Fruit fly (Drosophila melanogaster) whole organism, embryonic: Measurements from ENCODE around the gene usp.
A peak's percentile ranks its signal among the peaks of the same experiment; 100 is the strongest.

Experiments
- Adf1 ChIP-seq: fragments of 200-800 bp; sonication (Bioruptor generic); IDR thresholded peaks from 2 replicates; pipeline ENCODE4 v1.3.6; 2022; ENCODE audit warnings: missing biosample characterization, missing genetic modification characterization
- Atf-2 ChIP-seq: fragments of 200-800 bp; sonication (Bioruptor generic); optimal IDR thresholded peaks from 2 replicates; lab custom pipeline; 2016; ENCODE audit warnings: missing biosample characterization, missing genetic modification characterization
- BEAF-32 ChIP-seq: fragments of 200-800 bp; sonication (Bioruptor generic); optimal IDR thresholded peaks from 3 replicates; lab custom pipeline; 2017; ENCODE audit warnings: missing biosample characterization, missing genetic modification characterization, mild to moderate bottlenecking, moderate library complexity, missing genetic modification reagents
- Blimp-1 ChIP-seq: fragments of 200-800 bp; sonication (Bioruptor generic); optimal IDR thresholded peaks from 3 replicates; lab custom pipeline; 2018; ENCODE audit warnings: missing biosample characterization, missing genetic modification characterization, mild to moderate bottlenecking, moderate library complexity, missing genetic modification reagents
- CG10366 ChIP-seq: fragments of 200-800 bp; sonication (Bioruptor generic); IDR thresholded peaks from 2 replicates; pipeline ENCODE4 v1.3.6; 2022; ENCODE audit warnings: missing biosample characterization, missing genetic modification characterization
- CG11247 ChIP-seq: fragments of 200-800 bp; sonication (Bioruptor generic); IDR thresholded peaks from 2 replicates; pipeline ENCODE4 v1.3.6; 2022; ENCODE audit warnings: missing biosample characterization, missing genetic modification characterization
- CG14667 ChIP-seq: fragments of 200-800 bp; sonication (Bioruptor generic); IDR thresholded peaks from 2 replicates; pipeline ENCODE4 v1.3.6; 2022; ENCODE audit warnings: missing biosample characterization, missing genetic modification characterization
- CG1603 ChIP-seq: fragments of 200-800 bp; sonication (Bioruptor generic); optimal IDR thresholded peaks from 2 replicates; lab custom pipeline; 2019; ENCODE audit warnings: missing biosample characterization, mild to moderate bottlenecking, missing genetic modification characterization, moderate library complexity
- CG1647 ChIP-seq: fragments of 200-800 bp; sonication (Bioruptor generic); optimal IDR thresholded peaks from 3 replicates; lab custom pipeline; 2016; ENCODE audit warnings: missing biosample characterization, missing genetic modification characterization
- CG16813 ChIP-seq: fragments of 200-800 bp; sonication (Bioruptor generic); IDR thresholded peaks from 3 replicates; pipeline ENCODE4 v1.3.6; 2022; ENCODE audit warnings: missing biosample characterization, missing genetic modification characterization; ENCODE audit not compliant: partially characterized antibody
- CG1832 ChIP-seq: fragments of 200-800 bp; sonication (Bioruptor generic); optimal IDR thresholded peaks from 2 replicates; lab custom pipeline; 2017; ENCODE audit warnings: missing biosample characterization, mild to moderate bottlenecking, missing genetic modification characterization, inconsistent platforms
- CG2712 ChIP-seq: fragments of 200-800 bp; optimal IDR thresholded peaks from 3 replicates; lab custom pipeline; 2019; ENCODE audit warnings: missing biosample characterization, mild to moderate bottlenecking, missing genetic modification characterization, moderate library complexity
- CG33557 ChIP-seq: fragments of 200-800 bp; sonication (Bioruptor generic); optimal IDR thresholded peaks from 2 replicates; lab custom pipeline; 2019; ENCODE audit warnings: missing biosample characterization, mild to moderate bottlenecking, missing genetic modification characterization, moderate library complexity
- CG3407 ChIP-seq: fragments of 200-800 bp; sonication (Bioruptor generic); optimal IDR thresholded peaks from 2 replicates; lab custom pipeline; 2018; ENCODE audit warnings: missing biosample characterization, mild to moderate bottlenecking, missing genetic modification characterization
- CG5180 ChIP-seq: fragments of 200-800 bp; sonication (Bioruptor generic); optimal IDR thresholded peaks from 3 replicates; lab custom pipeline; 2017; ENCODE audit warnings: missing biosample characterization, missing genetic modification characterization, mild to moderate bottlenecking, moderate library complexity, missing genetic modification reagents
- CG6272 ChIP-seq: fragments of 200-800 bp; sonication (Bioruptor generic); IDR thresholded peaks from 2 replicates; pipeline ENCODE4 v1.3.6; 2022; ENCODE audit warnings: missing biosample characterization, missing genetic modification characterization
- CG7963 ChIP-seq: fragments of 200-800 bp; sonication (Bioruptor generic); IDR thresholded peaks from 3 replicates; pipeline ENCODE4 v1.3.6; 2022; ENCODE audit warnings: missing biosample characterization, missing genetic modification characterization; ENCODE audit not compliant: partially characterized antibody
- CG8765 ChIP-seq: fragments of 200-800 bp; sonication (Bioruptor generic); IDR thresholded peaks from 2 replicates; pipeline ENCODE4 v1.3.6; 2022; ENCODE audit warnings: missing biosample characterization, missing genetic modification characterization
- CG8924 ChIP-seq: fragments of 200-800 bp; optimal IDR thresholded peaks from 3 replicates; lab custom pipeline; 2019; ENCODE audit warnings: missing biosample characterization, mild to moderate bottlenecking, missing genetic modification characterization, moderate library complexity
- CG9727 ChIP-seq: fragments of 200-800 bp; sonication (Bioruptor generic); optimal IDR thresholded peaks from 3 replicates; lab custom pipeline; 2017; ENCODE audit warnings: missing biosample characterization, mild to moderate bottlenecking, missing genetic modification characterization
- CG9797 ChIP-seq: fragments of 200-800 bp; sonication (Bioruptor generic); optimal IDR thresholded peaks from 3 replicates; lab custom pipeline; 2018; ENCODE audit warnings: missing biosample characterization, mild to moderate bottlenecking, missing genetic modification characterization
- CG9876 ChIP-seq: fragments of 200-800 bp; sonication (Bioruptor generic); optimal IDR thresholded peaks from 2 replicates; lab custom pipeline; 2016; ENCODE audit warnings: missing biosample characterization, missing genetic modification characterization
- D19A ChIP-seq: fragments of 200-800 bp; optimal IDR thresholded peaks from 3 replicates; lab custom pipeline; 2019; ENCODE audit warnings: missing biosample characterization, mild to moderate bottlenecking, missing genetic modification characterization, moderate library complexity
- Deaf1 ChIP-seq: fragments of 200-800 bp; optimal IDR thresholded peaks from 3 replicates; lab custom pipeline; 2019; ENCODE audit warnings: missing biosample characterization, mild to moderate bottlenecking, missing genetic modification characterization, moderate library complexity
- Hey ChIP-seq: fragments of 200-800 bp; sonication (Bioruptor generic); optimal IDR thresholded peaks from 3 replicates; lab custom pipeline; 2018; ENCODE audit warnings: missing biosample characterization, mild to moderate bottlenecking, missing genetic modification characterization
- Hr78 ChIP-seq, 2 experiments: fragments of 200-800 bp in 1 of 2; fragments of >200 bp in 1 of 2; sonication (Bioruptor generic) in 1 of 2; optimal IDR thresholded peaks; 2 replicates each; lab custom pipeline; 2017 to 2019; ENCODE audit warnings: missing biosample characterization in 2 of 2, missing genetic modification characterization in 2 of 2, mild to moderate bottlenecking in 1 of 2, moderate library complexity in 1 of 2
- Kr ChIP-seq: fragments of 200-800 bp; sonication (Bioruptor generic); optimal IDR thresholded peaks from 2 replicates; lab custom pipeline; 2017; ENCODE audit warnings: missing biosample characterization, mild to moderate bottlenecking, missing genetic modification characterization
- MTF-1 ChIP-seq: fragments of 200-800 bp; sonication (Bioruptor generic); optimal IDR thresholded peaks from 2 replicates; lab custom pipeline; 2018; ENCODE audit warnings: missing biosample characterization, mild to moderate bottlenecking, missing genetic modification characterization, borderline replicate concordance
- Myb ChIP-seq: fragments of 200-800 bp; sonication (Bioruptor generic); optimal IDR thresholded peaks from 2 replicates; lab custom pipeline; 2016; ENCODE audit warnings: missing biosample characterization, missing genetic modification characterization
- Ravus ChIP-seq: fragments of 200-800 bp; sonication (Bioruptor generic); IDR thresholded peaks from 2 replicates; pipeline ENCODE4 v1.3.6; 2022; ENCODE audit warnings: missing biosample characterization, missing genetic modification characterization
- ase ChIP-seq: fragments of 200-800 bp; sonication (Bioruptor generic); IDR thresholded peaks from 3 replicates; pipeline ENCODE4 v1.3.6; 2022; ENCODE audit warnings: missing biosample characterization, missing genetic modification characterization
- chif ChIP-seq, 2 experiments: fragments of 200-800 bp; sonication (Bioruptor generic); optimal IDR thresholded peaks; 3 replicates each; lab custom pipeline; 2016; ENCODE audit warnings: missing biosample characterization in 2 of 2, missing genetic modification characterization in 2 of 2
- corto ChIP-seq: fragments of 200-800 bp; sonication (Bioruptor generic); optimal IDR thresholded peaks from 2 replicates; lab custom pipeline; 2016; ENCODE audit warnings: missing biosample characterization, mild to moderate bottlenecking, missing genetic modification characterization, moderate library complexity
- crol ChIP-seq: fragments of 200-800 bp; sonication (Bioruptor generic); IDR thresholded peaks from 2 replicates; pipeline ENCODE4 v1.3.6; 2022; ENCODE audit warnings: missing biosample characterization, missing genetic modification characterization
- cwo ChIP-seq: fragments of 200-800 bp; sonication (Bioruptor generic); optimal IDR thresholded peaks from 3 replicates; lab custom pipeline; 2017; ENCODE audit warnings: missing biosample characterization, missing genetic modification characterization, mild to moderate bottlenecking, moderate library complexity, missing genetic modification reagents
- da ChIP-seq: fragments of 200-800 bp; sonication (Bioruptor generic); optimal IDR thresholded peaks from 2 replicates; lab custom pipeline; 2016; ENCODE audit warnings: missing biosample characterization, missing genetic modification characterization
- ems ChIP-seq: fragments of 200-800 bp; sonication (Bioruptor generic); optimal IDR thresholded peaks from 3 replicates; lab custom pipeline; 2016; ENCODE audit warnings: missing biosample characterization, missing genetic modification characterization
- fd64A ChIP-seq: fragments of 200-800 bp; sonication (Bioruptor generic); optimal IDR thresholded peaks from 3 replicates; lab custom pipeline; 2018; ENCODE audit warnings: missing biosample characterization, mild to moderate bottlenecking, missing genetic modification characterization
- kni ChIP-seq: fragments of 200-800 bp; sonication (Bioruptor generic); optimal IDR thresholded peaks from 3 replicates; lab custom pipeline; 2017; ENCODE audit warnings: mild to moderate bottlenecking, missing biosample characterization, missing genetic modification reagents, missing genetic modification characterization
- lilli ChIP-seq: fragments of 200-800 bp; sonication (Bioruptor generic); optimal IDR thresholded peaks from 3 replicates; lab custom pipeline; 2016; ENCODE audit warnings: missing biosample characterization, missing genetic modification characterization
- luna ChIP-seq: fragments of 200-800 bp; sonication (Bioruptor generic); optimal IDR thresholded peaks from 2 replicates; lab custom pipeline; 2016; ENCODE audit warnings: missing biosample characterization, missing genetic modification characterization
- otp ChIP-seq: fragments of 200-800 bp; sonication (Bioruptor generic); IDR thresholded peaks from 3 replicates; pipeline ENCODE4, ENCODE4 v1.3.6; 2022; ENCODE audit warnings: missing biosample characterization, missing genetic modification characterization
- pb ChIP-seq: fragments of 200-800 bp; sonication (Bioruptor generic); optimal IDR thresholded peaks from 3 replicates; lab custom pipeline; 2016; ENCODE audit warnings: missing biosample characterization, missing genetic modification characterization
- pho ChIP-seq: fragments of 200-800 bp; sonication (Bioruptor generic); optimal IDR thresholded peaks from 2 replicates; lab custom pipeline; 2016; ENCODE audit warnings: missing biosample characterization, missing genetic modification characterization
- row ChIP-seq: fragments of 200-800 bp; sonication (Bioruptor generic); IDR thresholded peaks from 3 replicates; pipeline ENCODE4 v1.3.6; 2022; ENCODE audit warnings: missing biosample characterization, missing genetic modification characterization
- sd ChIP-seq: fragments of 200-800 bp; sonication (Bioruptor generic); optimal IDR thresholded peaks from 3 replicates; lab custom pipeline; 2018; ENCODE audit warnings: missing biosample characterization, mild to moderate bottlenecking, missing genetic modification characterization, moderate library complexity
- vnd ChIP-seq: fragments of 200-800 bp; sonication (Bioruptor generic); IDR thresholded peaks from 3 replicates; pipeline ENCODE4 v1.3.6; 2022; ENCODE audit warnings: missing biosample characterization, missing genetic modification characterization; ENCODE audit not compliant: partially characterized antibody
- wek ChIP-seq: fragments of 200-800 bp; sonication (Bioruptor generic); optimal IDR thresholded peaks from 3 replicates; lab custom pipeline; 2018; ENCODE audit warnings: missing biosample characterization, mild to moderate bottlenecking, missing genetic modification characterization, moderate library complexity
- yki ChIP-seq: fragments of >200 bp; optimal IDR thresholded peaks from 3 replicates; lab custom pipeline; 2018
- z ChIP-seq: fragments of 200-800 bp; sonication (Bioruptor generic); IDR thresholded peaks from 3 replicates; pipeline ENCODE4 v1.3.6; 2022; ENCODE audit warnings: missing biosample characterization, missing genetic modification characterization
- zen2 ChIP-seq: fragments of 200-800 bp; sonication (Bioruptor generic); IDR thresholded peaks from 3 replicates; pipeline ENCODE4 v1.3.6; 2022; ENCODE audit warnings: missing biosample characterization, missing genetic modification characterization; ENCODE audit not compliant: partially characterized antibody

The usp gene

DNA sequence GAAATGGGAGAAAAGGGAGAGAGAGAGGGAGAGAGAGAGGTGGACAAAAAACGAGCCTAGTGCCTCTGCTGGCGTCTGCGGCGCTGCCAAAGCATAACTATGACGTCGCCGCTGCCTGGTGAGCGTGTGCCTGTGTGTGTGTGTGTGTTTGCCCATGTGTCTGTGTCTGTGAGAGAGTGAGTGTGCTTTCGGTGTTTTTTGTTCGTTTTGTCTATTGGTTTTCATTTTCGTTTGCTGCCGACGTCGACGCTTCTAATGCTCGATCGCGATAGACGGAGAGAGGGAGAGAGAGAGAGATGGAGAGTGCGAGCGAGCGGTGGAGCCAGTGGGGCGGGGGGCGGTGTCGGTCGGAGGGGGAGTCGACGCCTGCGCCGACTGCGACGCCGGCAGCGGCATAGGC lies 50.3 kb downstream of the usp start (continued):
- TF ChIP-seq corto (no peak), CG9797 (GFP tag; lab: Kevin White, UChicago) (no peak), CG9727 (GFP tag; lab: Kevin White, UChicago) (no peak), CG10366 (GFP tag; lab: Robert Waterston, UW) (no peak), MTF-1 (GFP tag; lab: Kevin White, UChicago) (no peak), Hr78 (GFP tag; optimal IDR thresholded peaks at IDR 0.05; lab: Kevin White, UChicago) (peak in 1 of 2 experiments; percentile 61), Ravus (GFP tag; lab: Robert Waterston, UW) (no peak), Adf1 (peak; percentile 99), Blimp-1 (GFP tag; lab: Kevin White, UChicago) (peak; percentile 99), yki (lab: Kevin White, UChicago) (no peak), vnd (GFP tag; lab: Robert Waterston, UW) (no peak), CG6272 (GFP tag; lab: Robert Waterston, UW) (no peak), fd64A (peak; percentile 34), z (GFP tag; lab: Robert Waterston, UW) (no peak), Myb (GFP tag; lab: Kevin White, UChicago) (no peak), ase (GFP tag; lab: Robert Waterston, UW) (no peak), pb (GFP tag; lab: Kevin White, UChicago) (no peak), Atf-2 (GFP tag; lab: Kevin White, UChicago) (no peak), Deaf1 (tag; lab: Kevin White, UChicago) (peak; percentile 89), Hey (tag; lab: Kevin White, UChicago) (no peak), ems (GFP tag; lab: Kevin White, UChicago) (no peak), sd (tag; lab: Kevin White, UChicago) (peak; percentile 12), CG2712 (tag; lab: Kevin White, UChicago) (peak; percentile 3), crol (peak; percentile 98), lilli (no peak), CG7963 (GFP tag; lab: Robert Waterston, UW) (no peak), CG8765 (no peak), da (no peak), D19A (tag; lab: Kevin White, UChicago) (peak; percentile 8), otp (GFP tag; lab: Robert Waterston, UW) (no peak), CG1603 (tag; lab: Kevin White, UChicago) (peak; percentile 15), chif (GFP tag; optimal IDR thresholded peaks at IDR 0.05; lab: Kevin White, UChicago) (no peak), kni (GFP tag; lab: Kevin White, UChicago) (peak; percentile 32), CG14667 (GFP tag; lab: Robert Waterston, UW) (no peak), CG8924 (tag; lab: Kevin White, UChicago) (no peak), CG1647 (no peak), row (0 out of 3 replicates have a peak, but pooled peaks have one; percentile 11), luna (GFP tag; lab: Kevin White, UChicago) (no peak), zen2 (GFP tag; lab: Robert Waterston, UW) (0 out of 3 replicates have a peak, but pooled peaks have one; percentile 33), CG1832 (peak; percentile 48), CG3407 (GFP tag; lab: Kevin White, UChicago) (no peak), CG9876 (GFP tag; lab: Kevin White, UChicago) (no peak), CG5180 (GFP tag; lab: Kevin White, UChicago) (peak; percentile 27), Kr (GFP tag; lab: Kevin White, UChicago) (no peak), cwo (GFP tag; lab: Kevin White, UChicago) (no peak), CG11247 (GFP tag; lab: Robert Waterston, UW) (no peak), CG33557 (GFP tag; lab: Kevin White, UChicago) (peak; percentile 18), BEAF-32 (no peak), wek (GFP tag; lab: Kevin White, UChicago) (no peak), pho (GFP tag; lab: Kevin White, UChicago) (no peak), CG16813 (no peak)
